Fruit fly (Drosophila melanogaster) whole organism, prepupa: ENCODE results near the gene pins.

Experiments
- CG10669 ChIP-seq: fragments of 200-800 bp; sonication (Bioruptor generic); optimal IDR thresholded peaks from 3 replicates; lab custom pipeline; 2018; ENCODE audit warnings: missing biosample characterization, mild to moderate bottlenecking, missing genetic modification characterization, moderate library complexity
- CG34406 ChIP-seq: fragments of 200-800 bp; sonication (Bioruptor generic); optimal IDR thresholded peaks from 3 replicates; lab custom pipeline; 2016; ENCODE audit warnings: missing biosample characterization, missing genetic modification characterization
- CG8119 ChIP-seq: fragments of 200-800 bp; sonication (Bioruptor generic); IDR thresholded peaks from 3 replicates; pipeline ENCODE4 v1.3.6; 2022; ENCODE audit warnings: missing biosample characterization, missing genetic modification characterization
- CG9139 ChIP-seq: fragments of 200-800 bp; sonication (Bioruptor generic); optimal IDR thresholded peaks from 3 replicates; lab custom pipeline; 2017; ENCODE audit warnings: missing biosample characterization, mild to moderate bottlenecking, missing genetic modification characterization
- Ets96B ChIP-seq: fragments of 200-800 bp; optimal IDR thresholded peaks from 2 replicates; lab custom pipeline; 2019; ENCODE audit warnings: missing biosample characterization, mild to moderate bottlenecking, missing genetic modification characterization, moderate library complexity
- Hr39 ChIP-seq: fragments of 200-800 bp; sonication (Bioruptor generic); optimal IDR thresholded peaks from 2 replicates; lab custom pipeline; 2016; ENCODE audit warnings: missing biosample characterization, missing genetic modification characterization
- Lpt ChIP-seq: fragments of 200-800 bp; sonication (Bioruptor generic); optimal IDR thresholded peaks from 3 replicates; lab custom pipeline; 2016; ENCODE audit warnings: missing biosample characterization, missing genetic modification characterization
- OdsH ChIP-seq: fragments of 200-800 bp; sonication (Bioruptor generic); optimal IDR thresholded peaks from 3 replicates; lab custom pipeline; 2016; ENCODE audit warnings: missing biosample characterization, missing genetic modification characterization
- spab ChIP-seq: fragments of 200-800 bp; sonication (Bioruptor generic); optimal IDR thresholded peaks from 2 replicates; lab custom pipeline; 2017; ENCODE audit warnings: missing biosample characterization, mild to moderate bottlenecking, missing genetic modification characterization, missing genetic modification reagents
- topi ChIP-seq: fragments of 200-800 bp; sonication (Bioruptor generic); optimal IDR thresholded peaks from 3 replicates; lab custom pipeline; 2016; ENCODE audit warnings: missing biosample characterization, missing genetic modification characterization

dm6 chr3R:27609118-27610042, 26.7 kb downstream of the pins start:
- no peak for TF ChIP-seq CG8119 (GFP tag; lab: Robert Waterston, UW)
- TF ChIP-seq Hr39 (GFP tag; lab: Kevin White, UChicago), result no peak
- no peak for TF ChIP-seq Ets96B
- no peak for TF ChIP-seq topi (GFP tag; lab: Kevin White, UChicago)
- no peak for TF ChIP-seq Lpt (GFP tag; lab: Kevin White, UChicago)
- TF ChIP-seq spab (GFP tag; lab: Kevin White, UChicago), result no peak
- no peak for TF ChIP-seq CG9139
- TF ChIP-seq CG10669 (GFP tag; lab: Kevin White, UChicago), result no peak
- no peak for TF ChIP-seq CG34406 (GFP tag; lab: Kevin White, UChicago)
- no peak for TF ChIP-seq OdsH
